Worm (Caenorhabditis elegans) whole organism, L3 larva: ENCODE measurements around the gene B0496.2.

ENCODE experiments used
- nhr-23 ChIP-seq: fragments of 150-350 bp; optimal IDR thresholded peaks from 2 replicates; lab custom pipeline; 2014; ENCODE audit warnings: missing biosample characterization, missing genetic modification reagents, missing genetic modification characterization
- nhr-28 ChIP-seq: fragments of 150-350 bp; optimal IDR thresholded peaks from 2 replicates; lab custom pipeline; 2014; ENCODE audit warnings: missing biosample characterization, missing genetic modification characterization
- snpc-4 ChIP-seq: fragments of 150-350 bp; optimal IDR thresholded peaks from 2 replicates; lab custom pipeline; 2014; ENCODE audit warnings: missing biosample characterization, missing genetic modification characterization

ce11 chrIV:7403422-7403821 is 44.2 kb upstream of the B0496.2 start:
- TF ChIP-seq nhr-23 (tag; lab: Kevin White, UChicago), result no peak
- no peak for TF ChIP-seq snpc-4
- no peak for TF ChIP-seq nhr-28 (tag; lab: Kevin White, UChicago)
